Worm (Caenorhabditis elegans): Measurements from ENCODE around the gene djr-1.2.

ce11 chrV:4056203-4056602, 1.3 kb upstream of the djr-1.2 start:
- TF ChIP-seq dao-5 (tag; optimal IDR thresholded peaks at IDR 0.05): no peak
- no peak for TF ChIP-seq W03F9.2 (tag; optimal IDR thresholded peaks at IDR 0.05)
